Fruit fly (Drosophila melanogaster): ENCODE measurements around the gene MED31.

dm6 chr3R:4616130-4616529 is 25.6 kb upstream of the MED31 start:
- TF ChIP-seq crol (GFP tag; IDR thresholded peaks at IDR 0.05), result no peak
- no peak for TF ChIP-seq fu2 (GFP tag; optimal IDR thresholded peaks at IDR 0.05)
- no peak for TF ChIP-seq CG34422 (GFP tag; IDR thresholded peaks at IDR 0.05)
- peak; percentile 57; the same call in 1 of the 2 replicates for TF ChIP-seq CG7372 (GFP tag; IDR thresholded peaks at IDR 0.05)
- TF ChIP-seq chn (GFP tag; optimal IDR thresholded peaks at IDR 0.05), result no peak
- TF ChIP-seq Chrac-16 (GFP tag; optimal IDR thresholded peaks at IDR 0.05), result no peak
